Fruit fly (Drosophila melanogaster) whole organism, embryonic: ENCODE results near the gene CG34179.

Source experiments
- Ada2b ChIP-seq: fragments of 200-800 bp; sonication (Bioruptor generic); IDR thresholded peaks from 2 replicates; pipeline ENCODE4 v1.3.6; 2022; ENCODE audit warnings: missing biosample characterization, missing genetic modification characterization
- CG11696 ChIP-seq: fragments of 200-800 bp; sonication (Bioruptor generic); IDR thresholded peaks from 2 replicates; pipeline ENCODE4 v1.3.6; 2022; ENCODE audit warnings: missing biosample characterization, missing genetic modification characterization
- CG12769 ChIP-seq: fragments of 200-800 bp; sonication (Bioruptor generic); optimal IDR thresholded peaks from 2 replicates; lab custom pipeline; 2019; ENCODE audit warnings: missing biosample characterization, mild to moderate bottlenecking, missing genetic modification characterization, moderate library complexity
- CG13424 ChIP-seq: fragments of 200-800 bp; sonication (Bioruptor generic); optimal IDR thresholded peaks from 2 replicates; lab custom pipeline; 2019; ENCODE audit warnings: missing biosample characterization, mild to moderate bottlenecking, missing genetic modification characterization, moderate library complexity
- CG14014 ChIP-seq: fragments of 200-800 bp; sonication (Bioruptor generic); IDR thresholded peaks from 2 replicates; pipeline ENCODE4 v1.3.6; 2022; ENCODE audit warnings: missing biosample characterization, missing genetic modification characterization
- CG17912 ChIP-seq: fragments of 200-800 bp; sonication (Bioruptor generic); optimal IDR thresholded peaks from 2 replicates; lab custom pipeline; 2018; ENCODE audit warnings: missing biosample characterization, mild to moderate bottlenecking, missing genetic modification characterization
- CG18599 ChIP-seq: fragments of 200-800 bp; sonication (Bioruptor generic); optimal IDR thresholded peaks from 3 replicates; lab custom pipeline; 2017; ENCODE audit warnings: missing biosample characterization, missing genetic modification characterization, mild to moderate bottlenecking, moderate library complexity, missing genetic modification reagents
- CG2116 ChIP-seq: fragments of 200-800 bp; sonication (Bioruptor generic); optimal IDR thresholded peaks from 3 replicates; lab custom pipeline; 2018; ENCODE audit warnings: missing biosample characterization, mild to moderate bottlenecking, missing genetic modification characterization
- CG2120 ChIP-seq: fragments of 200-800 bp; sonication (Bioruptor generic); optimal IDR thresholded peaks from 3 replicates; lab custom pipeline; 2016; ENCODE audit warnings: missing biosample characterization, missing genetic modification characterization
- CG2199 ChIP-seq: fragments of 200-800 bp; sonication (Bioruptor generic); IDR thresholded peaks from 3 replicates; pipeline ENCODE4 v1.3.6; 2022; ENCODE audit warnings: missing biosample characterization, missing genetic modification characterization
- CG2889 ChIP-seq: fragments of 200-800 bp; sonication (Bioruptor generic); IDR thresholded peaks from 3 replicates; pipeline ENCODE4 v1.3.6; 2022; ENCODE audit warnings: missing biosample characterization, missing genetic modification characterization
- CG32767 ChIP-seq: fragments of 200-800 bp; sonication (Bioruptor generic); IDR thresholded peaks from 2 replicates; pipeline ENCODE4 v1.3.6; 2022; ENCODE audit warnings: missing biosample characterization, missing genetic modification characterization
- CG33557 ChIP-seq: fragments of 200-800 bp; sonication (Bioruptor generic); optimal IDR thresholded peaks from 2 replicates; lab custom pipeline; 2019; ENCODE audit warnings: missing biosample characterization, mild to moderate bottlenecking, missing genetic modification characterization, moderate library complexity
- CG4328 ChIP-seq: fragments of 200-800 bp; sonication (Bioruptor generic); optimal IDR thresholded peaks from 3 replicates; lab custom pipeline; 2017; ENCODE audit warnings: missing biosample characterization, missing genetic modification reagents, missing genetic modification characterization
- CG4854 ChIP-seq: fragments of 200-800 bp; sonication (Bioruptor generic); optimal IDR thresholded peaks from 2 replicates; lab custom pipeline; 2016; ENCODE audit warnings: missing biosample characterization, missing genetic modification characterization, inconsistent platforms
- CG5180 ChIP-seq: fragments of 200-800 bp; sonication (Bioruptor generic); optimal IDR thresholded peaks from 3 replicates; lab custom pipeline; 2017; ENCODE audit warnings: missing biosample characterization, missing genetic modification characterization, mild to moderate bottlenecking, moderate library complexity, missing genetic modification reagents
- CG6791 ChIP-seq: fragments of 200-800 bp; sonication (Bioruptor generic); IDR thresholded peaks from 3 replicates; pipeline ENCODE4 v1.3.6; 2022; ENCODE audit warnings: missing biosample characterization, missing genetic modification characterization; ENCODE audit not compliant: partially characterized antibody
- Fer2 ChIP-seq: fragments of 200-800 bp; sonication (Bioruptor generic); optimal IDR thresholded peaks from 2 replicates; lab custom pipeline; 2018; ENCODE audit warnings: missing biosample characterization, mild to moderate bottlenecking, missing genetic modification characterization, moderate library complexity
- H2.0 ChIP-seq: fragments of 200-800 bp; sonication (Bioruptor generic); IDR thresholded peaks from 2 replicates; pipeline ENCODE4 v1.3.6; 2022; ENCODE audit warnings: missing biosample characterization, missing genetic modification characterization
- Myb ChIP-seq: fragments of 200-800 bp; sonication (Bioruptor generic); optimal IDR thresholded peaks from 2 replicates; lab custom pipeline; 2016; ENCODE audit warnings: missing biosample characterization, missing genetic modification characterization
- Nf-YB ChIP-seq: fragments of 200-800 bp; sonication (Bioruptor generic); optimal IDR thresholded peaks from 3 replicates; lab custom pipeline; 2019; ENCODE audit warnings: missing biosample characterization, mild to moderate bottlenecking, missing genetic modification characterization, moderate library complexity
- Nf-YC ChIP-seq: fragments of 200-800 bp; optimal IDR thresholded peaks from 3 replicates; lab custom pipeline; 2019; ENCODE audit warnings: missing biosample characterization, mild to moderate bottlenecking, missing genetic modification characterization, moderate library complexity
- PHDP ChIP-seq: fragments of 200-800 bp; sonication (Bioruptor generic); optimal IDR thresholded peaks from 3 replicates; lab custom pipeline; 2018; ENCODE audit warnings: missing biosample characterization, mild to moderate bottlenecking, missing genetic modification characterization, moderate library complexity
- Pdp1 ChIP-seq, 2 experiments: fragments of 200-800 bp; sonication (Bioruptor generic); optimal IDR thresholded peaks; 3 replicates each; lab custom pipeline; 2016; ENCODE audit warnings: missing biosample characterization in 2 of 2, missing genetic modification characterization in 2 of 2, mild to moderate bottlenecking in 1 of 2, moderate library complexity in 1 of 2
- Rx ChIP-seq: fragments of 200-800 bp; sonication (Bioruptor generic); IDR thresholded peaks from 2 replicates; pipeline ENCODE4 v1.3.6; 2022; ENCODE audit warnings: missing biosample characterization, missing genetic modification characterization
- Sox102F ChIP-seq: fragments of 200-800 bp; sonication (Bioruptor generic); optimal IDR thresholded peaks from 2 replicates; lab custom pipeline; 2018; ENCODE audit warnings: missing biosample characterization, mild to moderate bottlenecking, missing genetic modification characterization, moderate library complexity
- Ssrp ChIP-seq: fragments of 200-800 bp; sonication (Bioruptor generic); optimal IDR thresholded peaks from 2 replicates; lab custom pipeline; 2018; ENCODE audit warnings: missing biosample characterization, mild to moderate bottlenecking, missing genetic modification characterization, moderate library complexity
- bowl ChIP-seq: fragments of 200-800 bp; sonication (Bioruptor generic); IDR thresholded peaks from 2 replicates; pipeline ENCODE4 v1.3.6; 2022; ENCODE audit warnings: missing biosample characterization, missing genetic modification characterization
- cato ChIP-seq: fragments of 200-800 bp; sonication (Bioruptor generic); optimal IDR thresholded peaks from 2 replicates; lab custom pipeline; 2016; ENCODE audit warnings: missing biosample characterization, missing genetic modification characterization, borderline replicate concordance
- chinmo ChIP-seq: fragments of 200-800 bp; sonication (Bioruptor generic); IDR thresholded peaks from 4 replicates; pipeline ENCODE4 v1.3.6; 2022; ENCODE audit warnings: missing biosample characterization, missing genetic modification characterization; ENCODE audit not compliant: partially characterized antibody
- ci ChIP-seq: fragments of 200-800 bp; sonication (Bioruptor generic); IDR thresholded peaks from 3 replicates; pipeline ENCODE4 v1.3.6; 2022; ENCODE audit warnings: missing biosample characterization, missing genetic modification characterization
- crp ChIP-seq, 2 experiments: fragments of 200-800 bp; sonication (Bioruptor generic); optimal IDR thresholded peaks; 2 replicates in 1 of 2; 3 replicates in 1 of 2; lab custom pipeline; 2017; ENCODE audit warnings: missing biosample characterization in 2 of 2, missing genetic modification characterization in 2 of 2, mild to moderate bottlenecking in 1 of 2, moderate library complexity in 1 of 2
- cwo ChIP-seq: fragments of 200-800 bp; sonication (Bioruptor generic); optimal IDR thresholded peaks from 3 replicates; lab custom pipeline; 2017; ENCODE audit warnings: missing biosample characterization, missing genetic modification characterization, mild to moderate bottlenecking, moderate library complexity, missing genetic modification reagents
- eve ChIP-seq, 2 experiments: fragments of >200 bp; optimal IDR thresholded peaks; 2 replicates each; lab custom pipeline; 2017; ENCODE audit warnings: missing biosample characterization in 2 of 2, missing genetic modification characterization in 2 of 2
- gem ChIP-seq: fragments of 200-800 bp; sonication (Bioruptor generic); optimal IDR thresholded peaks from 2 replicates; lab custom pipeline; 2019; ENCODE audit warnings: missing biosample characterization, mild to moderate bottlenecking, missing genetic modification characterization, moderate library complexity
- gsb-n ChIP-seq: fragments of 200-800 bp; sonication (Bioruptor generic); optimal IDR thresholded peaks from 3 replicates; lab custom pipeline; 2018; ENCODE audit warnings: missing biosample characterization, mild to moderate bottlenecking, missing genetic modification characterization
- hkb ChIP-seq, 2 experiments: fragments of 200-800 bp in 1 of 2; fragments of >200 bp in 1 of 2; sonication (Bioruptor generic) in 1 of 2; IDR thresholded peaks in 1 of 2; optimal IDR thresholded peaks in 1 of 2; 2 replicates each; pipeline versions ENCODE4 v1.3.6 to Lab custom; 2017 to 2022; ENCODE audit warnings: missing biosample characterization in 1 of 2, missing genetic modification characterization in 1 of 2
- kni ChIP-seq: fragments of 200-800 bp; sonication (Bioruptor generic); optimal IDR thresholded peaks from 3 replicates; lab custom pipeline; 2017; ENCODE audit warnings: mild to moderate bottlenecking, missing biosample characterization, missing genetic modification reagents, missing genetic modification characterization
- lbe ChIP-seq: fragments of 200-800 bp; sonication (Bioruptor generic); optimal IDR thresholded peaks from 2 replicates; lab custom pipeline; 2016; ENCODE audit warnings: missing biosample characterization, mild to moderate bottlenecking, missing genetic modification characterization
- mirr ChIP-seq: fragments of 200-800 bp; sonication (Bioruptor generic); optimal IDR thresholded peaks from 3 replicates; lab custom pipeline; 2018; ENCODE audit warnings: missing biosample characterization, mild to moderate bottlenecking, missing genetic modification characterization
- schlank ChIP-seq: fragments of 200-800 bp; sonication (Bioruptor generic); optimal IDR thresholded peaks from 2 replicates; lab custom pipeline; 2018; ENCODE audit warnings: missing biosample characterization, mild to moderate bottlenecking, missing genetic modification characterization
- sens ChIP-seq: fragments of 200-800 bp; sonication (Bioruptor generic); peaks from one replicate; lab custom pipeline; 2016; ENCODE audit warnings: missing biosample characterization, missing genetic modification characterization
- sug ChIP-seq: fragments of 200-800 bp; optimal IDR thresholded peaks from 2 replicates; lab custom pipeline; 2019; ENCODE audit warnings: missing biosample characterization, mild to moderate bottlenecking, missing genetic modification characterization, moderate library complexity
- unpg ChIP-seq: fragments of 200-800 bp; sonication (Bioruptor generic); optimal IDR thresholded peaks from 3 replicates; lab custom pipeline; 2018; ENCODE audit warnings: missing biosample characterization, mild to moderate bottlenecking, missing genetic modification characterization, moderate library complexity
- vnd ChIP-seq: fragments of 200-800 bp; sonication (Bioruptor generic); IDR thresholded peaks from 3 replicates; pipeline ENCODE4 v1.3.6; 2022; ENCODE audit warnings: missing biosample characterization, missing genetic modification characterization; ENCODE audit not compliant: partially characterized antibody
- wek ChIP-seq: fragments of 200-800 bp; sonication (Bioruptor generic); optimal IDR thresholded peaks from 3 replicates; lab custom pipeline; 2018; ENCODE audit warnings: missing biosample characterization, mild to moderate bottlenecking, missing genetic modification characterization, moderate library complexity
- yki ChIP-seq: fragments of >200 bp; optimal IDR thresholded peaks from 3 replicates; lab custom pipeline; 2018

The CG34179 gene

dm6 chr2L:6082936-6083627 lies 34.6 kb upstream of the CG34179 start (continued):
- peak; percentile 70 for TF ChIP-seq CG12769 (tag; lab: Kevin White, UChicago)
- TF ChIP-seq CG13424 (tag; lab: Kevin White, UChicago), result peak; percentile 7
- TF ChIP-seq CG2199, result 0 out of 3 replicates have a peak, but pooled peaks have one; percentile 24
- peak; percentile 18 for TF ChIP-seq Nf-YB
- peak; percentile 4 for TF ChIP-seq CG2120 (GFP tag; lab: Kevin White, UChicago)
- TF ChIP-seq Pdp1 (GFP tag; optimal IDR thresholded peaks at IDR 0.05; lab: Kevin White, UChicago), result peak in 1 of 2 experiments; percentile 70
- TF ChIP-seq Nf-YC (tag; lab: Kevin White, UChicago), result peak; percentile 57
- TF ChIP-seq Rx (GFP tag; lab: Robert Waterston, UW), result no peak
- no peak for TF ChIP-seq Ada2b (GFP tag; lab: Robert Waterston, UW)
- TF ChIP-seq unpg (GFP tag; lab: Kevin White, UChicago), result peak; percentile 15
- TF ChIP-seq wek (GFP tag; lab: Kevin White, UChicago), result peak; percentile 50
- TF ChIP-seq cwo (GFP tag; lab: Kevin White, UChicago), result peak; percentile 89
- TF ChIP-seq mirr, result peak; percentile 98
- no peak for TF ChIP-seq Ssrp
- TF ChIP-seq CG5180 (GFP tag; lab: Kevin White, UChicago), result no peak
- peak; percentile 1 for TF ChIP-seq gsb-n
- TF ChIP-seq CG33557 (GFP tag; lab: Kevin White, UChicago), result peak; percentile 36
- peak; percentile 88 for TF ChIP-seq sug (tag; lab: Kevin White, UChicago)
- peak; percentile 7 for TF ChIP-seq Fer2 (tag; lab: Kevin White, UChicago)
- peak; percentile 96; the same call in 3 of the 4 replicates for TF ChIP-seq chinmo (GFP tag; lab: Robert Waterston, UW)
- no peak for TF ChIP-seq CG11696 (GFP tag; lab: Robert Waterston, UW)
- peak; percentile 11; the same call in 1 of the 2 replicates for TF ChIP-seq CG14014 (GFP tag; lab: Robert Waterston, UW)
- no peak for TF ChIP-seq CG2889 (GFP tag; lab: Robert Waterston, UW)
- TF ChIP-seq ci (GFP tag; lab: Robert Waterston, UW), result peak; percentile 31; the same call in 1 of the 3 replicates
- TF ChIP-seq CG4854 (GFP tag; lab: Kevin White, UChicago), result no peak
- peak; percentile 24 for TF ChIP-seq lbe (GFP tag; lab: Kevin White, UChicago)
- no peak for TF ChIP-seq yki (lab: Kevin White, UChicago)
- no peak for TF ChIP-seq Myb (GFP tag; lab: Kevin White, UChicago)
- no peak for TF ChIP-seq crp (GFP tag; optimal IDR thresholded peaks at IDR 0.05; lab: Kevin White, UChicago)
- 0 out of 3 replicates have a peak, but pooled peaks have one; percentile 13 for TF ChIP-seq CG6791 (GFP tag; lab: Robert Waterston, UW)
- peak; percentile 52 for TF ChIP-seq CG4328 (GFP tag; lab: Kevin White, UChicago)
- no peak for TF ChIP-seq hkb (optimal IDR thresholded peaks at IDR 0.05; lab: Kevin White, UChicago)
- TF ChIP-seq hkb (GFP tag; IDR thresholded peaks at IDR 0.05; lab: Robert Waterston, UW), result 0 out of 2 replicates have a peak, but pooled peaks have one; percentile 16
- TF ChIP-seq PHDP (tag; lab: Kevin White, UChicago), result peak; percentile 40
- TF ChIP-seq eve (GFP tag; optimal IDR thresholded peaks at IDR 0.05; lab: Kevin White, UChicago), result peak in 1 of 2 experiments; percentile 88
- peak; percentile 8 for TF ChIP-seq schlank (tag; lab: Kevin White, UChicago)
- TF ChIP-seq CG17912, result peak; percentile 25
- TF ChIP-seq cato (GFP tag; lab: Kevin White, UChicago), result no peak
- TF ChIP-seq gem (tag; lab: Kevin White, UChicago), result peak; percentile 19
- peak; percentile 25 for TF ChIP-seq CG18599 (GFP tag; lab: Kevin White, UChicago)
- 0 out of 2 replicates have a peak, but pooled peaks have one; percentile 22 for TF ChIP-seq CG32767 (GFP tag; lab: Robert Waterston, UW)
- TF ChIP-seq H2.0, result no peak
- peak; percentile 18 for TF ChIP-seq CG2116
- peak; percentile 37 for TF ChIP-seq kni (GFP tag; lab: Kevin White, UChicago)
- TF ChIP-seq vnd, result 0 out of 3 replicates have a peak, but pooled peaks have one; percentile 21
- TF ChIP-seq bowl (GFP tag; lab: Robert Waterston, UW), result no peak
- TF ChIP-seq sens (GFP tag; lab: Kevin White, UChicago), result peak; percentile 83
- TF ChIP-seq Sox102F (GFP tag; lab: Kevin White, UChicago), result peak; percentile 1
